Worm (Caenorhabditis elegans): ENCODE results near the gene sas-7.

The sas-7 gene

DNA sequence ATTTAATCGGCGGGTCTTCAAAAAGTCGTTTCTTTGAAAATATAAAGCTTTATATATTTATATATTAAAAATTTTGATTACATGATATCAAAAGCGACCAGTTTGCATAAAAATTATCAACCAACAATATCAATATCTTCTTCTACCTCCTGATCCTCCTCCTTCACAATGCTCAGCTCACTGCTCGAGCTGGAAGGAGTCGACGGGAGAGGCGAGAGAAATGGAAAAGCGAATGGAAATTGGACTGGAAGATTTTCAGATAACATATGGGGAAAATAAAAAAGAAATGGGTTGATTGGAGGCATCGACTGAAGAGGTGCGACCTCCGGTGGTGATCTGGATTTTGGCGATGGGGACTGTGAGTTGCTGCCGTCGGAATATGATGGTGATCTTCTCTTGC lies 19.1 kb downstream of the sas-7 start:
- TF ChIP-seq peb-1 (tag; optimal IDR thresholded peaks at IDR 0.05) (no peak), egl-27 (tag; optimal IDR thresholded peaks at IDR 0.05) (no peak)

DNA sequence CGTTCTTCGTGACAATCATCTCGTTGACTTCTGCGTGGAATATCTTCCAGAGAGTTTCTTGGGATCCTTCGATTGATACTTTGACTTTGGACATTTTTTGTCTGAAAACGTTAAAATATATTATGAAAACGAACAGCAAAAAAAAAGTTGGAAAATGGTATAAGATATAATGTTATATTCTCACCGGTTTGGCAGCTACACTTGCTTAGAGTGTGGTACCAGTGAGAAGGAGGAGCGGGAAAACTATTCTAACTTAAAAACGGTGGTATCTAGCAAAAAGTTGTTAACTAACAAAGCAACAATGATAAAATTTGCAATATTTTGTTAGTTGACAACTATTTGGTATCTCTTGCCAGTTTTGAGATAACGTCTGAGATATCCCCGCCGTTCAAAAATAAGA lies 20.9 kb downstream of the sas-7 start, which contains the start of gene tbx-9:
Gene tbx-9 (minus strand): TSS at position 101 of the 400 bp plus-strand sequence.
- TF ChIP-seq nhr-10 (tag; optimal IDR thresholded peaks at IDR 0.05): no peak
- no peak for TF ChIP-seq fos-1 (tag; optimal IDR thresholded peaks at IDR 0.05)
- TF ChIP-seq aly-2 (tag; optimal IDR thresholded peaks at IDR 0.05): no peak
- no peak for TF ChIP-seq ztf-4 (tag; optimal IDR thresholded peaks at IDR 0.05)
- no peak for TF ChIP-seq nhr-25 (tag; optimal IDR thresholded peaks at IDR 0.05)
- TF ChIP-seq nhr-23 (tag; optimal IDR thresholded peaks at IDR 0.05): no peak
- no peak for TF ChIP-seq ztf-11 (tag; optimal IDR thresholded peaks at IDR 0.05)
- TF ChIP-seq crh-2 (tag; optimal IDR thresholded peaks at IDR 0.05): no peak
- TF ChIP-seq blmp-1 (tag; optimal IDR thresholded peaks at IDR 0.05; ENCODE audit: insufficient read depth): no peak
- no peak for TF ChIP-seq lin-13 (GFP tag; optimal IDR thresholded peaks at IDR 0.05)
- no peak for TF ChIP-seq zag-1 (tag; optimal IDR thresholded peaks at IDR 0.05)
- TF ChIP-seq skn-1 (tag; optimal IDR thresholded peaks at IDR 0.05): no peak
- TF ChIP-seq snpc-4 (tag; optimal IDR thresholded peaks at IDR 0.05): no peak
- TF ChIP-seq nhr-237 (tag; optimal IDR thresholded peaks at IDR 0.05): no peak
- TF ChIP-seq peb-1 (tag; optimal IDR thresholded peaks at IDR 0.05): no peak
- no peak for TF ChIP-seq nhr-12 (tag; optimal IDR thresholded peaks at IDR 0.05)
- no peak for TF ChIP-seq ama-1 (optimal IDR thresholded peaks at IDR 0.05)
- no peak for TF ChIP-seq R02D3.7 (tag; optimal IDR thresholded peaks at IDR 0.05)
- TF ChIP-seq mab-5 (tag; optimal IDR thresholded peaks at IDR 0.05): no peak
- TF ChIP-seq mdl-1 (tag; optimal IDR thresholded peaks at IDR 0.05): no peak

ce11 chrIII:10344762-10345161 lies 23.9 kb downstream of the sas-7 start:
- TF ChIP-seq dmd-4 (tag; optimal IDR thresholded peaks at IDR 0.05) (no peak), nhr-21 (tag; optimal IDR thresholded peaks at IDR 0.05) (no peak), ztf-1 (GFP tag; conservative IDR thresholded peaks at IDR 0.05) (no peak), ZK546.5 (tag; optimal IDR thresholded peaks at IDR 0.05) (no peak), mab-5 (tag; optimal IDR thresholded peaks at IDR 0.05) (no peak), lsy-2 (tag; optimal IDR thresholded peaks at IDR 0.05) (no peak), nhr-237 (tag; optimal IDR thresholded peaks at IDR 0.05) (no peak), nhr-129 (tag; optimal IDR thresholded peaks at IDR 0.05) (no peak), mdl-1 (tag; optimal IDR thresholded peaks at IDR 0.05) (no peak), elt-3 (tag; optimal IDR thresholded peaks at IDR 0.05) (no peak), F13H6.1 (tag; optimal IDR thresholded peaks at IDR 0.05) (no peak), zag-1 (tag; optimal IDR thresholded peaks at IDR 0.05) (no peak), mbf-1 (tag; optimal IDR thresholded peaks at IDR 0.05) (no peak), nhr-77 (tag; optimal IDR thresholded peaks at IDR 0.05) (no peak), alr-1 (tag; optimal IDR thresholded peaks at IDR 0.05) (no peak), nhr-6 (tag; optimal IDR thresholded peaks at IDR 0.05) (no peak), nhr-11 (tag; optimal IDR thresholded peaks at IDR 0.05) (no peak), egl-27 (tag; optimal IDR thresholded peaks at IDR 0.05) (no peak), skn-1 (tag; optimal IDR thresholded peaks at IDR 0.05) (no peak)

- TF ChIP-seq ztf-11 (tag; optimal IDR thresholded peaks at IDR 0.05) (no peak), aly-2 (tag; optimal IDR thresholded peaks at IDR 0.05) (no peak), gmeb-1 (tag; optimal IDR thresholded peaks at IDR 0.05) (no peak), ztf-4 (tag; optimal IDR thresholded peaks at IDR 0.05) (no peak), C34F6.9 (tag; optimal IDR thresholded peaks at IDR 0.05) (no peak), fos-1 (tag; optimal IDR thresholded peaks at IDR 0.05) (no peak), ama-1 (optimal IDR thresholded peaks at IDR 0.05) (no peak), alr-1 (tag; optimal IDR thresholded peaks at IDR 0.05) (no peak), lin-39 (tag; optimal IDR thresholded peaks at IDR 0.05) (no peak), unc-55 (GFP tag; optimal IDR thresholded peaks at IDR 0.05) (no peak), sma-9 (GFP tag; optimal IDR thresholded peaks at IDR 0.05) (no peak), sma-9 (tag; optimal IDR thresholded peaks at IDR 0.05) (no peak), ZK546.5 (tag; optimal IDR thresholded peaks at IDR 0.05) (no peak), F13H6.1 (tag; optimal IDR thresholded peaks at IDR 0.05) (no peak), elt-3 (tag; optimal IDR thresholded peaks at IDR 0.05) (no peak)
Measured at ce11 chrIII:10347049-10347448, 26.2 kb downstream of the sas-7 start, which contains the start of gene tbx-8. TSS of gene tbx-8 (plus strand) at chrIII:10347349.
